Fruit fly (Drosophila melanogaster) whole organism, embryonic: Measurements from ENCODE around the gene CG17270.

Experiments used
- Atf3 ChIP-seq: fragments of 200-800 bp; sonication (Bioruptor generic); optimal IDR thresholded peaks from 3 replicates; lab custom pipeline; 2016; ENCODE audit warnings: missing biosample characterization, missing genetic modification characterization
- C15 ChIP-seq: fragments of 200-800 bp; sonication (Bioruptor generic); IDR thresholded peaks from 3 replicates; pipeline ENCODE4 v1.3.6; 2022; ENCODE audit warnings: missing biosample characterization, missing genetic modification characterization
- CG10431 ChIP-seq: fragments of 200-800 bp; sonication (Bioruptor generic); optimal IDR thresholded peaks from 3 replicates; lab custom pipeline; 2018; ENCODE audit warnings: missing biosample characterization, mild to moderate bottlenecking, missing genetic modification characterization
- CG10565 ChIP-seq: fragments of 200-800 bp; sonication (Bioruptor generic); optimal IDR thresholded peaks from 3 replicates; lab custom pipeline; 2016; ENCODE audit warnings: missing biosample characterization, mild to moderate bottlenecking, missing genetic modification characterization
- CG11093 ChIP-seq: fragments of 200-800 bp; sonication (Bioruptor generic); IDR thresholded peaks from 3 replicates; pipeline ENCODE4 v1.3.6; 2022; ENCODE audit warnings: missing biosample characterization, missing genetic modification characterization
- CG11695 ChIP-seq: fragments of 200-800 bp; sonication (Bioruptor generic); IDR thresholded peaks from 3 replicates; pipeline ENCODE4 v1.3.6; 2022; ENCODE audit warnings: missing biosample characterization, missing genetic modification characterization
- CG14050 ChIP-seq: fragments of 200-800 bp; sonication (Bioruptor generic); IDR thresholded peaks from 3 replicates; pipeline ENCODE4 v1.3.6; 2022; ENCODE audit warnings: missing biosample characterization, missing genetic modification characterization
- CG1529 ChIP-seq: fragments of 200-800 bp; sonication (Bioruptor generic); optimal IDR thresholded peaks from 3 replicates; lab custom pipeline; 2018; ENCODE audit warnings: missing biosample characterization, missing genetic modification characterization
- CG16813 ChIP-seq: fragments of 200-800 bp; sonication (Bioruptor generic); IDR thresholded peaks from 3 replicates; pipeline ENCODE4 v1.3.6; 2022; ENCODE audit warnings: missing biosample characterization, missing genetic modification characterization; ENCODE audit not compliant: partially characterized antibody
- CG17802 ChIP-seq: fragments of 200-800 bp; sonication (Bioruptor generic); optimal IDR thresholded peaks from 2 replicates; lab custom pipeline; 2018; ENCODE audit warnings: missing biosample characterization, mild to moderate bottlenecking, missing genetic modification characterization, moderate library complexity
- CG17829 ChIP-seq: fragments of 200-800 bp; optimal IDR thresholded peaks from 2 replicates; lab custom pipeline; 2019; ENCODE audit warnings: missing biosample characterization, mild to moderate bottlenecking, missing genetic modification characterization, moderate library complexity
- CG18599 ChIP-seq: fragments of 200-800 bp; sonication (Bioruptor generic); optimal IDR thresholded peaks from 3 replicates; lab custom pipeline; 2017; ENCODE audit warnings: missing biosample characterization, missing genetic modification characterization, mild to moderate bottlenecking, moderate library complexity, missing genetic modification reagents
- CG30403 ChIP-seq: fragments of 200-800 bp; sonication (Bioruptor generic); optimal IDR thresholded peaks from 3 replicates; lab custom pipeline; 2016; ENCODE audit warnings: missing biosample characterization, missing genetic modification characterization
- CG42726 ChIP-seq: fragments of 200-800 bp; sonication (Bioruptor generic); IDR thresholded peaks from 2 replicates; pipeline ENCODE4 v1.3.6; 2022; ENCODE audit warnings: missing biosample characterization, missing genetic modification characterization; ENCODE audit not compliant: partially characterized antibody
- D19B ChIP-seq: fragments of 200-800 bp; sonication (Bioruptor generic); optimal IDR thresholded peaks from 2 replicates; lab custom pipeline; 2017; ENCODE audit warnings: missing biosample characterization, mild to moderate bottlenecking, missing genetic modification characterization
- Ets97D ChIP-seq: fragments of 200-800 bp; sonication (Bioruptor generic); optimal IDR thresholded peaks from 3 replicates; lab custom pipeline; 2016; ENCODE audit warnings: missing biosample characterization, missing genetic modification characterization
- Fer3 ChIP-seq: fragments of 200-800 bp; sonication (Bioruptor generic); optimal IDR thresholded peaks from 2 replicates; lab custom pipeline; 2018; ENCODE audit warnings: missing biosample characterization, mild to moderate bottlenecking, missing genetic modification characterization, moderate library complexity
- Gsc ChIP-seq: fragments of 200-800 bp; sonication (Bioruptor generic); IDR thresholded peaks from 2 replicates; pipeline ENCODE4 v1.3.6; 2022; ENCODE audit warnings: missing biosample characterization, missing genetic modification characterization
- HHEX ChIP-seq: fragments of 200-800 bp; sonication (Bioruptor generic); optimal IDR thresholded peaks from 3 replicates; lab custom pipeline; 2017; ENCODE audit warnings: missing biosample characterization, mild to moderate bottlenecking, missing genetic modification characterization, missing genetic modification reagents
- HLH54F ChIP-seq: fragments of 200-800 bp; sonication (Bioruptor generic); optimal IDR thresholded peaks from 3 replicates; lab custom pipeline; 2016; ENCODE audit warnings: missing biosample characterization, missing genetic modification characterization
- Hr39 ChIP-seq: fragments of >200 bp; optimal IDR thresholded peaks from 2 replicates; lab custom pipeline; 2017
- MTF-1 ChIP-seq: fragments of 200-800 bp; sonication (Bioruptor generic); optimal IDR thresholded peaks from 2 replicates; lab custom pipeline; 2018; ENCODE audit warnings: missing biosample characterization, mild to moderate bottlenecking, missing genetic modification characterization, borderline replicate concordance
- Mrtf ChIP-seq: fragments of 200-800 bp; sonication (Bioruptor generic); IDR thresholded peaks from 3 replicates; pipeline ENCODE4 v1.3.6; 2022; ENCODE audit warnings: missing biosample characterization, missing genetic modification characterization
- Ptx1 ChIP-seq: fragments of 200-800 bp; sonication (Bioruptor generic); IDR thresholded peaks from 2 replicates; pipeline ENCODE4 v1.3.6; 2022; ENCODE audit warnings: missing biosample characterization, missing genetic modification characterization
- Rx ChIP-seq: fragments of 200-800 bp; sonication (Bioruptor generic); IDR thresholded peaks from 2 replicates; pipeline ENCODE4 v1.3.6; 2022; ENCODE audit warnings: missing biosample characterization, missing genetic modification characterization
- YL-1 ChIP-seq: fragments of 200-800 bp; sonication (Bioruptor generic); optimal IDR thresholded peaks from 3 replicates; lab custom pipeline; 2017; ENCODE audit warnings: missing biosample characterization, mild to moderate bottlenecking, missing genetic modification characterization
- ase ChIP-seq: fragments of 200-800 bp; sonication (Bioruptor generic); IDR thresholded peaks from 3 replicates; pipeline ENCODE4 v1.3.6; 2022; ENCODE audit warnings: missing biosample characterization, missing genetic modification characterization
- bigmax ChIP-seq: fragments of 200-800 bp; sonication (Bioruptor generic); optimal IDR thresholded peaks from 2 replicates; lab custom pipeline; 2018; ENCODE audit warnings: missing biosample characterization, mild to moderate bottlenecking, missing genetic modification characterization
- bowl ChIP-seq: fragments of 200-800 bp; sonication (Bioruptor generic); IDR thresholded peaks from 2 replicates; pipeline ENCODE4 v1.3.6; 2022; ENCODE audit warnings: missing biosample characterization, missing genetic modification characterization
- br ChIP-seq: fragments of >200 bp; optimal IDR thresholded peaks from 2 replicates; lab custom pipeline; 2017
- chm ChIP-seq: fragments of 200-800 bp; sonication (Bioruptor generic); IDR thresholded peaks from 2 replicates; pipeline ENCODE4 v1.3.6; 2022; ENCODE audit warnings: missing biosample characterization, missing genetic modification characterization
- dmrt11E ChIP-seq: fragments of 200-800 bp; sonication (Bioruptor generic); optimal IDR thresholded peaks from 3 replicates; lab custom pipeline; 2018; ENCODE audit warnings: missing biosample characterization, mild to moderate bottlenecking, missing genetic modification characterization, moderate library complexity
- ewg ChIP-seq: fragments of 200-800 bp; sonication (Bioruptor generic); optimal IDR thresholded peaks from 3 replicates; lab custom pipeline; 2017; ENCODE audit warnings: mild to moderate bottlenecking, missing biosample characterization, missing genetic modification reagents, missing genetic modification characterization
- fd96Cb ChIP-seq: fragments of 200-800 bp; sonication (Bioruptor generic); optimal IDR thresholded peaks from 2 replicates; lab custom pipeline; 2018; ENCODE audit warnings: missing biosample characterization, mild to moderate bottlenecking, missing genetic modification characterization, moderate library complexity
- gcm ChIP-seq: fragments of 200-800 bp; sonication (Bioruptor generic); optimal IDR thresholded peaks from 2 replicates; lab custom pipeline; 2019; ENCODE audit warnings: missing biosample characterization, mild to moderate bottlenecking, missing genetic modification characterization, moderate library complexity
- gem ChIP-seq: fragments of 200-800 bp; sonication (Bioruptor generic); optimal IDR thresholded peaks from 2 replicates; lab custom pipeline; 2019; ENCODE audit warnings: missing biosample characterization, mild to moderate bottlenecking, missing genetic modification characterization, moderate library complexity
- grau ChIP-seq: fragments of 200-800 bp; optimal IDR thresholded peaks from 3 replicates; lab custom pipeline; 2019; ENCODE audit warnings: missing biosample characterization, mild to moderate bottlenecking, missing genetic modification characterization, moderate library complexity
- ham ChIP-seq: fragments of 200-800 bp; sonication (Bioruptor generic); IDR thresholded peaks from 2 replicates; pipeline ENCODE4 v1.3.6; 2022; ENCODE audit warnings: missing biosample characterization, missing genetic modification characterization
- her ChIP-seq: fragments of 200-800 bp; sonication (Bioruptor generic); optimal IDR thresholded peaks from 2 replicates; lab custom pipeline; 2016; ENCODE audit warnings: missing biosample characterization, missing genetic modification characterization
- peb ChIP-seq: fragments of 200-800 bp; sonication (Bioruptor generic); IDR thresholded peaks from 2 replicates; pipeline ENCODE4 v1.3.6; 2022; ENCODE audit warnings: missing biosample characterization, missing genetic modification characterization
- pnt ChIP-seq: fragments of 200-800 bp; sonication (Bioruptor generic); optimal IDR thresholded peaks from 3 replicates; lab custom pipeline; 2016; ENCODE audit warnings: missing biosample characterization, missing genetic modification characterization
- pum ChIP-seq: fragments of 200-800 bp; sonication (Bioruptor generic); optimal IDR thresholded peaks from 2 replicates; lab custom pipeline; 2016; ENCODE audit warnings: missing biosample characterization, missing genetic modification characterization
- run ChIP-seq: fragments of 200-800 bp; sonication (Bioruptor generic); optimal IDR thresholded peaks from 3 replicates; lab custom pipeline; 2018; ENCODE audit warnings: missing biosample characterization, mild to moderate bottlenecking, missing genetic modification characterization
- schlank ChIP-seq: fragments of 200-800 bp; sonication (Bioruptor generic); optimal IDR thresholded peaks from 2 replicates; lab custom pipeline; 2018; ENCODE audit warnings: missing biosample characterization, mild to moderate bottlenecking, missing genetic modification characterization
- sd ChIP-seq: fragments of 200-800 bp; sonication (Bioruptor generic); optimal IDR thresholded peaks from 3 replicates; lab custom pipeline; 2018; ENCODE audit warnings: missing biosample characterization, mild to moderate bottlenecking, missing genetic modification characterization, moderate library complexity
- seq ChIP-seq: fragments of 200-800 bp; sonication (Bioruptor generic); IDR thresholded peaks from 2 replicates; pipeline ENCODE4 v1.3.6; 2022; ENCODE audit warnings: missing biosample characterization, missing genetic modification characterization
- wor ChIP-seq: fragments of 200-800 bp; sonication (Bioruptor generic); IDR thresholded peaks from 2 replicates; pipeline ENCODE4 v1.3.6; 2022; ENCODE audit warnings: missing biosample characterization, missing genetic modification characterization

Gene CG17270

DNA sequence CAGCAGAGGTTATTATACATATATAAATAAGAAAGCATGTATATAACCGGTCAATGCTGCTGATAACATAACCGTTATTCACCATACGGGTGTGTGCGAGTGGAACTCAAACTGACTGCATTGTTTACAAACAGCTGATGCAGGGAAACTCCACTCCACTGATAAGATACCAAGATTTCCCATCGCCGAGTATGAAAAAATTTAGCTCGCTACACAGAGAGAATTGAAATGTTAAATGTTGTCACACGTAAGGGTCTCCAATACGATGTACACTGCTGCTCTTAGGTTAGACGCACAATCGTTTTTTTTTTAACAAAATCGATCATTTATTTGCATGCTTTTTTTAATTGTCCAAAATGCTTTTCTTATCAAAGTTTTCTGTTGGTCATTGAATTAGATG lies 14.9 kb upstream of the CG17270 start (continued):
- TF ChIP-seq CG42726 (GFP tag; lab: Robert Waterston, UW) (no peak), bigmax (no peak), Atf3 (no peak), YL-1 (GFP tag; lab: Kevin White, UChicago) (no peak), CG17829 (tag; lab: Kevin White, UChicago) (no peak), fd96Cb (peak; percentile 24), CG1529 (GFP tag; lab: Kevin White, UChicago) (no peak), CG30403 (GFP tag; lab: Kevin White, UChicago) (peak; percentile 19), HHEX (no peak), HLH54F (GFP tag; lab: Kevin White, UChicago) (no peak), ewg (GFP tag; lab: Kevin White, UChicago) (no peak), Ptx1 (GFP tag; lab: Robert Waterston, UW) (peak; percentile 38; the same call in 1 of the 2 replicates), dmrt11E (no peak), Ets97D (GFP tag; lab: Kevin White, UChicago) (no peak), D19B (GFP tag; lab: Kevin White, UChicago) (no peak), peb (GFP tag; lab: Robert Waterston, UW) (no peak), bowl (GFP tag; lab: Robert Waterston, UW) (no peak), br (lab: Kevin White, UChicago) (no peak), C15 (GFP tag; lab: Robert Waterston, UW) (no peak), CG11093 (GFP tag; lab: Robert Waterston, UW) (no peak), gem (tag; lab: Kevin White, UChicago) (peak; percentile 59), MTF-1 (GFP tag; lab: Kevin White, UChicago) (no peak), CG14050 (GFP tag; lab: Robert Waterston, UW) (no peak), pnt (GFP tag; lab: Kevin White, UChicago) (no peak), ase (GFP tag; lab: Robert Waterston, UW) (no peak), her (no peak), grau (tag; lab: Kevin White, UChicago) (peak; percentile 22), CG11695 (GFP tag; lab: Robert Waterston, UW) (0 out of 3 replicates have a peak, but pooled peaks have one; percentile 28), sd (no peak), Fer3 (tag; lab: Kevin White, UChicago) (no peak), Hr39 (no peak), pum (GFP tag; lab: Kevin White, UChicago) (no peak), CG16813 (GFP tag; lab: Robert Waterston, UW) (no peak), Gsc (GFP tag; lab: Robert Waterston, UW) (no peak), CG17802 (tag; lab: Kevin White, UChicago) (no peak), Mrtf (GFP tag; lab: Robert Waterston, UW) (no peak), gcm (no peak), seq (GFP tag; lab: Robert Waterston, UW) (no peak), chm (GFP tag; lab: Robert Waterston, UW) (no peak), CG10431 (GFP tag; lab: Kevin White, UChicago) (no peak), ham (no peak), CG10565 (GFP tag; lab: Kevin White, UChicago) (no peak), CG18599 (no peak), schlank (tag; lab: Kevin White, UChicago) (no peak), run (tag; lab: Kevin White, UChicago) (no peak), Rx (no peak), wor (GFP tag; lab: Robert Waterston, UW) (no peak)
